Worm (Caenorhabditis elegans) whole organism, L3 larva: ENCODE results near the gene Y64G10A.10.

Experiments
- aly-2 ChIP-seq: fragments of 150-350 bp; optimal IDR thresholded peaks from 2 replicates; lab custom pipeline; 2014; ENCODE audit warnings: missing biosample characterization, missing genetic modification characterization
- ama-1 ChIP-seq: fragments of 150-350 bp; optimal IDR thresholded peaks from 2 replicates; lab custom pipeline; 2018
- ceh-16 ChIP-seq: sonication (generic microtip); optimal IDR thresholded peaks from 2 replicates; lab custom pipeline; 2017; ENCODE audit warnings: missing biosample characterization, missing genetic modification characterization
- daf-12 ChIP-seq: fragments of 150-350 bp; optimal IDR thresholded peaks from 2 replicates; lab custom pipeline; 2014; ENCODE audit warnings: missing biosample characterization, missing genetic modification reagents, missing genetic modification characterization
- egl-27 ChIP-seq: sonication (generic microtip); optimal IDR thresholded peaks from 4 replicates; lab custom pipeline; 2017; ENCODE audit warnings: missing biosample characterization, missing genetic modification reagents, missing genetic modification characterization
- elt-1 ChIP-seq: fragments of 150-350 bp; optimal IDR thresholded peaks from 2 replicates; lab custom pipeline; 2014; ENCODE audit warnings: missing biosample characterization, missing genetic modification characterization
- elt-2 ChIP-seq: sonication (generic microtip); optimal IDR thresholded peaks from 2 replicates; lab custom pipeline; 2016; ENCODE audit warnings: missing genetic modification reagents, mild to moderate bottlenecking, missing genetic modification characterization, missing compliant biosample characterization
- lin-39 ChIP-seq: fragments of 150-350 bp; optimal IDR thresholded peaks from 2 replicates; lab custom pipeline; 2018; ENCODE audit warnings: missing biosample characterization, missing genetic modification reagents, missing genetic modification characterization
- nfya-1 ChIP-seq: sonication (generic microtip); optimal IDR thresholded peaks from 2 replicates; lab custom pipeline; 2017; ENCODE audit warnings: missing genetic modification characterization, mild to moderate bottlenecking, missing compliant biosample characterization, antibody characterized with exemption, moderate library complexity; ENCODE audit not compliant: insufficient read depth
- nhr-76 ChIP-seq: fragments of 150-350 bp; sonication (generic microtip); optimal IDR thresholded peaks from 5 replicates; lab custom pipeline; 2014; ENCODE audit warnings: missing biosample characterization, missing genetic modification characterization
- pqm-1 ChIP-seq: fragments of 150-350 bp; optimal IDR thresholded peaks from 2 replicates; lab custom pipeline; 2017; ENCODE audit warnings: missing biosample characterization, missing genetic modification characterization, inconsistent platforms
- unc-39 ChIP-seq: sonication (generic microtip); optimal IDR thresholded peaks from 4 replicates; lab custom pipeline; 2017; ENCODE audit warnings: missing biosample characterization, missing genetic modification characterization
- ztf-4 ChIP-seq: fragments of 150-350 bp; optimal IDR thresholded peaks from 2 replicates; lab custom pipeline; 2014; ENCODE audit warnings: missing biosample characterization, missing genetic modification characterization

DNA sequence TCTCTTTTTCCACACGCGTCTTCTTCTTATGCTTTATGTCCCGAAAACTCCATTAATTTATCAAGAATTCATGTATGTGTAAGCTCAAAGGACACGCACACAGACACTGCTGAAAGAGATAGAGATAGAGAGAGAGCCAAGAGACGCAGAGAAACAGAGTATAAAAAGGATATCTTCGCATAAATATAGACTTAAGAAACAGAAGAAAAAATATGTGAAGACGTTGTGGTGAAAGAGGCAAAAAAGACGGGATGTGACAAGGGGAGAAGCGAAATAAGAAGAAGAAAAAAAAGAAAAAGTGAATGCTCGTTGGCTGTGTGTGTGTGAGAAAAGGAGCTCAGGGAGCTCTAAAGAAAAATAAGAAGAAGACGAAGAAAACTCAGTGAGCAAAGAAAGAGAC, 19.5 kb upstream of the Y64G10A.10 start:
- TF ChIP-seq elt-2 (tag; lab: Kevin White, UChicago) (no peak), nhr-76 (no peak), ceh-16 (tag; lab: Kevin White, UChicago) (no peak), elt-1 (tag; lab: Kevin White, UChicago) (no peak), lin-39 (tag; lab: Kevin White, UChicago) (no peak), nfya-1 (tag; lab: Kevin White, UChicago) (peak; percentile 79), pqm-1 (tag; lab: Kevin White, UChicago) (no peak), aly-2 (tag; lab: Kevin White, UChicago) (no peak), unc-39 (no peak), ama-1 (lab: Kevin White, UChicago) (no peak), daf-12 (tag; lab: Kevin White, UChicago) (no peak), ztf-4 (tag; lab: Kevin White, UChicago) (no peak), egl-27 (tag; lab: Kevin White, UChicago) (no peak)
